Fruit fly (Drosophila melanogaster) whole organism, larva: ENCODE data around the gene CG2187.

Experiments
- noc ChIP-seq: fragments of 200-800 bp; sonication (Bioruptor generic); optimal IDR thresholded peaks from 3 replicates; lab custom pipeline; 2019; ENCODE audit warnings: missing biosample characterization, mild to moderate bottlenecking, missing genetic modification characterization, moderate library complexity

The CG2187 gene

dm6 chr3R:31754605-31755004 lies 3.8 kb downstream of the CG2187 start, which contains the start of gene salt:
Gene salt (minus strand): TSS chr3R:31754705.
- TF ChIP-seq noc (tag; lab: Kevin White, UChicago): no peak

- peak; percentile 61 for TF ChIP-seq noc (tag; lab: Kevin White, UChicago)
Measured at dm6 chr3R:31748093-31748996, 10.1 kb downstream of the CG2187 start.

- no peak for TF ChIP-seq noc (tag; lab: Kevin White, UChicago)
Measured at dm6 chr3R:31747429-31748048, 10.9 kb downstream of the CG2187 start, which contains the start of the genes nero and CG1910. Gene nero (minus strand): TSS chr3R:31747558. Gene CG1910 (plus strand): TSS chr3R:31747643.

dm6 chr3R:31745629-31746081 lies 12.8 kb downstream of the CG2187 start, which contains the start of gene awd:
Gene awd (minus strand): TSS chr3R:31746077.
- TF ChIP-seq noc (tag; lab: Kevin White, UChicago): peak; percentile 67

dm6 chr3R:31744044-31744652 lies 14.3 kb downstream of the CG2187 start, which contains the start of gene CG1896:
Gene CG1896 (plus strand): TSS chr3R:31744282.
- TF ChIP-seq noc (tag; lab: Kevin White, UChicago): peak; percentile 4

- no peak for TF ChIP-seq noc (tag; lab: Kevin White, UChicago)
Measured at dm6 chr3R:31743279-31743678, 15.2 kb downstream of the CG2187 start, which contains the start of gene Tbca. Gene Tbca (plus strand): TSS chr3R:31743490.

- no peak for TF ChIP-seq noc (tag; lab: Kevin White, UChicago)
Measured at dm6 chr3R:31741278-31741677, 17.2 kb downstream of the CG2187 start.

- TF ChIP-seq noc (tag; lab: Kevin White, UChicago): no peak
Measured at dm6 chr3R:31739067-31739786, 19.2 kb downstream of the CG2187 start.

- no peak for TF ChIP-seq noc (tag; lab: Kevin White, UChicago)
Measured at dm6 chr3R:31738060-31738619, 20.3 kb downstream of the CG2187 start, which contains the start of gene eEF1alpha2. Gene eEF1alpha2 (plus strand): TSS chr3R:31738468.

- TF ChIP-seq noc (tag; lab: Kevin White, UChicago): no peak
Measured at dm6 chr3R:31736776-31737175, 21.7 kb downstream of the CG2187 start, which contains the start of the genes CstF50 and CG11563. Gene CstF50 (minus strand): TSS chr3R:31736963. Gene CG11563 (plus strand): TSS chr3R:31737035.

- TF ChIP-seq noc (tag; lab: Kevin White, UChicago): no peak
Measured at dm6 chr3R:31727773-31728172, 30.7 kb downstream of the CG2187 start.

- TF ChIP-seq noc (tag; lab: Kevin White, UChicago): no peak
Measured at dm6 chr3R:31726286-31726685, 32.2 kb downstream of the CG2187 start.

- no peak for TF ChIP-seq noc (tag; lab: Kevin White, UChicago)
Measured at dm6 chr3R:31725486-31726227, 32.8 kb downstream of the CG2187 start.
